Fruit fly (Drosophila melanogaster) whole organism, embryonic: Measurements from ENCODE around the gene CG31278.

Source experiments
- Bgb ChIP-seq: fragments of 200-800 bp; sonication (Bioruptor generic); IDR thresholded peaks from 2 replicates; pipeline ENCODE4 v1.3.6; 2022; ENCODE audit warnings: missing biosample characterization, missing genetic modification characterization; ENCODE audit not compliant: partially characterized antibody
- CG10274 ChIP-seq: fragments of 200-800 bp; sonication (Bioruptor generic); optimal IDR thresholded peaks from 3 replicates; lab custom pipeline; 2017; ENCODE audit warnings: missing biosample characterization, mild to moderate bottlenecking, missing genetic modification characterization
- CG10366 ChIP-seq: fragments of 200-800 bp; sonication (Bioruptor generic); IDR thresholded peaks from 2 replicates; pipeline ENCODE4 v1.3.6; 2022; ENCODE audit warnings: missing biosample characterization, missing genetic modification characterization
- CG11504 ChIP-seq: fragments of 200-800 bp; sonication (Bioruptor generic); optimal IDR thresholded peaks from 3 replicates; lab custom pipeline; 2019; ENCODE audit warnings: missing biosample characterization, mild to moderate bottlenecking, missing genetic modification characterization, moderate library complexity
- CG12769 ChIP-seq: fragments of 200-800 bp; sonication (Bioruptor generic); optimal IDR thresholded peaks from 2 replicates; lab custom pipeline; 2019; ENCODE audit warnings: missing biosample characterization, mild to moderate bottlenecking, missing genetic modification characterization, moderate library complexity
- CG17186 ChIP-seq: fragments of 200-800 bp; sonication (Bioruptor generic); optimal IDR thresholded peaks from 3 replicates; lab custom pipeline; 2017; ENCODE audit warnings: missing biosample characterization, missing genetic modification reagents, missing genetic modification characterization
- CG17359 ChIP-seq: fragments of 200-800 bp; sonication (Bioruptor generic); optimal IDR thresholded peaks from 3 replicates; lab custom pipeline; 2018; ENCODE audit warnings: missing biosample characterization, mild to moderate bottlenecking, missing genetic modification characterization, moderate library complexity
- CG1792 ChIP-seq: fragments of 200-800 bp; sonication (Bioruptor generic); optimal IDR thresholded peaks from 2 replicates; lab custom pipeline; 2016; ENCODE audit warnings: missing biosample characterization, missing genetic modification characterization
- CG18599 ChIP-seq: fragments of 200-800 bp; sonication (Bioruptor generic); optimal IDR thresholded peaks from 3 replicates; lab custom pipeline; 2017; ENCODE audit warnings: missing biosample characterization, missing genetic modification characterization, mild to moderate bottlenecking, moderate library complexity, missing genetic modification reagents
- CG18764 ChIP-seq: fragments of 200-800 bp; sonication (Bioruptor generic); optimal IDR thresholded peaks from 3 replicates; lab custom pipeline; 2016; ENCODE audit warnings: missing biosample characterization, missing genetic modification characterization
- CG31365 ChIP-seq: fragments of 200-800 bp; sonication (Bioruptor generic); optimal IDR thresholded peaks from 2 replicates; lab custom pipeline; 2018; ENCODE audit warnings: missing biosample characterization, mild to moderate bottlenecking, missing genetic modification characterization
- CG32767 ChIP-seq: fragments of 200-800 bp; sonication (Bioruptor generic); IDR thresholded peaks from 2 replicates; pipeline ENCODE4 v1.3.6; 2022; ENCODE audit warnings: missing biosample characterization, missing genetic modification characterization
- CG3281 ChIP-seq: fragments of 200-800 bp; sonication (Bioruptor generic); optimal IDR thresholded peaks from 3 replicates; lab custom pipeline; 2017; ENCODE audit warnings: missing biosample characterization, mild to moderate bottlenecking, missing genetic modification characterization
- CG33557 ChIP-seq: fragments of 200-800 bp; sonication (Bioruptor generic); optimal IDR thresholded peaks from 2 replicates; lab custom pipeline; 2019; ENCODE audit warnings: missing biosample characterization, mild to moderate bottlenecking, missing genetic modification characterization, moderate library complexity
- CG42726 ChIP-seq: fragments of 200-800 bp; sonication (Bioruptor generic); IDR thresholded peaks from 2 replicates; pipeline ENCODE4 v1.3.6; 2022; ENCODE audit warnings: missing biosample characterization, missing genetic modification characterization; ENCODE audit not compliant: partially characterized antibody
- CG9727 ChIP-seq: fragments of 200-800 bp; sonication (Bioruptor generic); optimal IDR thresholded peaks from 3 replicates; lab custom pipeline; 2017; ENCODE audit warnings: missing biosample characterization, mild to moderate bottlenecking, missing genetic modification characterization
- Dref ChIP-seq: fragments of 200-800 bp; sonication (Bioruptor generic); IDR thresholded peaks from 2 replicates; pipeline ENCODE4 v1.3.6; 2022; ENCODE audit warnings: missing biosample characterization, missing genetic modification characterization
- Drgx ChIP-seq: fragments of 200-800 bp; sonication (Bioruptor generic); IDR thresholded peaks from 2 replicates; pipeline ENCODE4 v1.3.6; 2022; ENCODE audit warnings: missing biosample characterization, missing genetic modification characterization
- E2f1 ChIP-seq: fragments of 200-800 bp; sonication (Bioruptor generic); IDR thresholded peaks from 2 replicates; pipeline ENCODE4 v1.3.6; 2022; ENCODE audit warnings: missing biosample characterization, missing genetic modification characterization
- Gsc ChIP-seq: fragments of 200-800 bp; sonication (Bioruptor generic); IDR thresholded peaks from 2 replicates; pipeline ENCODE4 v1.3.6; 2022; ENCODE audit warnings: missing biosample characterization, missing genetic modification characterization
- HLH3B ChIP-seq: fragments of 200-800 bp; sonication (Bioruptor generic); IDR thresholded peaks from 2 replicates; pipeline ENCODE4 v1.3.6; 2022; ENCODE audit warnings: missing biosample characterization, missing genetic modification characterization
- Hr51 ChIP-seq, 2 experiments: fragments of 200-800 bp; sonication (Bioruptor generic); optimal IDR thresholded peaks; 2 replicates in 1 of 2; 3 replicates in 1 of 2; lab custom pipeline; 2016 to 2018; ENCODE audit warnings: missing biosample characterization in 2 of 2, missing genetic modification characterization in 2 of 2, mild to moderate bottlenecking in 1 of 2, moderate library complexity in 1 of 2
- Hsf ChIP-seq: fragments of 200-800 bp; sonication (Bioruptor generic); optimal IDR thresholded peaks from 3 replicates; lab custom pipeline; 2016; ENCODE audit warnings: missing biosample characterization, missing genetic modification characterization
- Med ChIP-seq: fragments of 200-800 bp; sonication (Bioruptor generic); peaks from one replicate; lab custom pipeline; 2016; ENCODE audit warnings: missing biosample characterization, missing genetic modification characterization, mild to moderate bottlenecking, inconsistent platforms, moderate library complexity
- Meics ChIP-seq: fragments of 200-800 bp; sonication (Bioruptor generic); optimal IDR thresholded peaks from 2 replicates; lab custom pipeline; 2017; ENCODE audit warnings: missing biosample characterization, mild to moderate bottlenecking, missing genetic modification characterization
- Mrtf ChIP-seq: fragments of 200-800 bp; sonication (Bioruptor generic); IDR thresholded peaks from 3 replicates; pipeline ENCODE4 v1.3.6; 2022; ENCODE audit warnings: missing biosample characterization, missing genetic modification characterization
- NC2β ChIP-seq: fragments of 200-800 bp; sonication (Bioruptor generic); optimal IDR thresholded peaks from 2 replicates; lab custom pipeline; 2016; ENCODE audit warnings: missing biosample characterization, missing genetic modification characterization
- NfI ChIP-seq: fragments of 200-800 bp; sonication (Bioruptor generic); optimal IDR thresholded peaks from 3 replicates; lab custom pipeline; 2018; ENCODE audit warnings: missing biosample characterization, mild to moderate bottlenecking, missing genetic modification characterization, moderate library complexity
- Ssrp ChIP-seq: fragments of 200-800 bp; sonication (Bioruptor generic); optimal IDR thresholded peaks from 2 replicates; lab custom pipeline; 2018; ENCODE audit warnings: missing biosample characterization, mild to moderate bottlenecking, missing genetic modification characterization, moderate library complexity
- Xrp1 ChIP-seq: fragments of 200-800 bp; sonication (Bioruptor generic); IDR thresholded peaks from 2 replicates; pipeline ENCODE4 v1.3.6; 2022; ENCODE audit warnings: missing biosample characterization, missing genetic modification characterization
- YL-1 ChIP-seq: fragments of 200-800 bp; sonication (Bioruptor generic); optimal IDR thresholded peaks from 3 replicates; lab custom pipeline; 2017; ENCODE audit warnings: missing biosample characterization, mild to moderate bottlenecking, missing genetic modification characterization
- abd-A ChIP-seq: fragments of 200-800 bp; sonication (Bioruptor generic); optimal IDR thresholded peaks from 3 replicates; lab custom pipeline; 2019; ENCODE audit warnings: missing biosample characterization, mild to moderate bottlenecking, missing genetic modification characterization, moderate library complexity
- bigmax ChIP-seq: fragments of 200-800 bp; sonication (Bioruptor generic); optimal IDR thresholded peaks from 2 replicates; lab custom pipeline; 2018; ENCODE audit warnings: missing biosample characterization, mild to moderate bottlenecking, missing genetic modification characterization
- corto ChIP-seq: fragments of 200-800 bp; sonication (Bioruptor generic); optimal IDR thresholded peaks from 2 replicates; lab custom pipeline; 2016; ENCODE audit warnings: missing biosample characterization, mild to moderate bottlenecking, missing genetic modification characterization, moderate library complexity
- crol ChIP-seq: fragments of 200-800 bp; sonication (Bioruptor generic); IDR thresholded peaks from 2 replicates; pipeline ENCODE4 v1.3.6; 2022; ENCODE audit warnings: missing biosample characterization, missing genetic modification characterization
- dysf ChIP-seq: fragments of 200-800 bp; sonication (Bioruptor generic); IDR thresholded peaks from 3 replicates; pipeline ENCODE4 v1.3.6; 2022; ENCODE audit warnings: missing biosample characterization, missing genetic modification characterization
- exex ChIP-seq: fragments of 200-800 bp; sonication (Bioruptor generic); optimal IDR thresholded peaks from 4 replicates; lab custom pipeline; 2018; ENCODE audit warnings: missing biosample characterization, mild to moderate bottlenecking, missing genetic modification characterization, moderate library complexity
- eyg ChIP-seq: fragments of 200-800 bp; sonication (Bioruptor generic); optimal IDR thresholded peaks from 3 replicates; lab custom pipeline; 2016; ENCODE audit warnings: missing biosample characterization, missing genetic modification characterization
- gt ChIP-seq: fragments of 200-800 bp; sonication (Bioruptor generic); IDR thresholded peaks from 2 replicates; pipeline ENCODE4 v1.3.6; 2022; ENCODE audit warnings: missing biosample characterization, missing genetic modification characterization
- ind ChIP-seq: fragments of 200-800 bp; sonication (Bioruptor generic); optimal IDR thresholded peaks from 3 replicates; lab custom pipeline; 2016; ENCODE audit warnings: missing biosample characterization, missing genetic modification characterization
- ken ChIP-seq: fragments of 200-800 bp; sonication (Bioruptor generic); IDR thresholded peaks from 3 replicates; pipeline ENCODE4 v1.3.6; 2022; ENCODE audit warnings: missing biosample characterization, missing genetic modification characterization
- lab ChIP-seq: fragments of 200-800 bp; sonication (Bioruptor generic); optimal IDR thresholded peaks from 3 replicates; lab custom pipeline; 2017; ENCODE audit warnings: missing biosample characterization, missing genetic modification characterization, mild to moderate bottlenecking, moderate library complexity, missing genetic modification reagents
- lilli ChIP-seq: fragments of 200-800 bp; sonication (Bioruptor generic); optimal IDR thresholded peaks from 3 replicates; lab custom pipeline; 2016; ENCODE audit warnings: missing biosample characterization, missing genetic modification characterization
- mam ChIP-seq: fragments of 200-800 bp; sonication (Bioruptor generic); optimal IDR thresholded peaks from 3 replicates; lab custom pipeline; 2016; ENCODE audit warnings: missing biosample characterization, missing genetic modification characterization
- odd ChIP-seq: fragments of 200-800 bp; sonication (Bioruptor generic); optimal IDR thresholded peaks from 2 replicates; lab custom pipeline; 2017; ENCODE audit warnings: missing biosample characterization, mild to moderate bottlenecking, missing genetic modification characterization
- pum ChIP-seq: fragments of 200-800 bp; sonication (Bioruptor generic); optimal IDR thresholded peaks from 2 replicates; lab custom pipeline; 2016; ENCODE audit warnings: missing biosample characterization, missing genetic modification characterization
- ranshi ChIP-seq: fragments of 200-800 bp; sonication (Bioruptor generic); IDR thresholded peaks from 2 replicates; pipeline ENCODE4 v1.3.6; 2022; ENCODE audit warnings: missing biosample characterization, missing genetic modification characterization
- sd ChIP-seq: fragments of 200-800 bp; sonication (Bioruptor generic); optimal IDR thresholded peaks from 3 replicates; lab custom pipeline; 2018; ENCODE audit warnings: missing biosample characterization, mild to moderate bottlenecking, missing genetic modification characterization, moderate library complexity
- stc ChIP-seq: fragments of 200-800 bp; sonication (Bioruptor generic); IDR thresholded peaks from 2 replicates; pipeline ENCODE4 v1.3.6; 2022; ENCODE audit warnings: missing biosample characterization, missing genetic modification characterization
- trh ChIP-seq: fragments of 200-800 bp; sonication (Bioruptor generic); optimal IDR thresholded peaks from 2 replicates; lab custom pipeline; 2016; ENCODE audit warnings: missing biosample characterization, missing genetic modification characterization
- zfh2 ChIP-seq: fragments of 200-800 bp; sonication (Bioruptor generic); optimal IDR thresholded peaks from 2 replicates; lab custom pipeline; 2016; ENCODE audit warnings: missing biosample characterization, missing genetic modification characterization

CG31278 gene

dm6 chr3R:10747650-10748049, 39.5 kb upstream of the CG31278 start (continued):
- no peak for TF ChIP-seq Ssrp (tag; lab: Kevin White, UChicago)
- TF ChIP-seq stc (GFP tag; lab: Robert Waterston, UW): 0 out of 2 replicates have a peak, but pooled peaks have one; percentile 13
- TF ChIP-seq pum (GFP tag; lab: Kevin White, UChicago): no peak
- TF ChIP-seq YL-1 (GFP tag; lab: Kevin White, UChicago): no peak
- TF ChIP-seq crol (GFP tag; lab: Robert Waterston, UW): no peak
- TF ChIP-seq CG3281: peak; percentile 25
- TF ChIP-seq CG11504 (tag; lab: Kevin White, UChicago): peak; percentile 35
- no peak for TF ChIP-seq Hr51 (GFP tag; optimal IDR thresholded peaks at IDR 0.05; lab: Kevin White, UChicago)
- no peak for TF ChIP-seq trh (GFP tag; lab: Kevin White, UChicago)
- TF ChIP-seq CG31365 (tag; lab: Kevin White, UChicago): no peak
- no peak for TF ChIP-seq CG18764 (GFP tag; lab: Kevin White, UChicago)
- 0 out of 3 replicates have a peak, but pooled peaks have one; percentile 35 for TF ChIP-seq dysf
- peak; percentile 30; the same call in 1 of the 2 replicates for TF ChIP-seq ranshi
- peak; percentile 55 for TF ChIP-seq lab (GFP tag; lab: Kevin White, UChicago)
- no peak for TF ChIP-seq corto
- TF ChIP-seq CG17186 (GFP tag; lab: Kevin White, UChicago): no peak
- no peak for TF ChIP-seq CG1792 (GFP tag; lab: Kevin White, UChicago)
- no peak for TF ChIP-seq CG10366
- TF ChIP-seq CG10274 (GFP tag; lab: Kevin White, UChicago): no peak
- no peak for TF ChIP-seq odd (GFP tag; lab: Kevin White, UChicago)
- TF ChIP-seq Drgx (GFP tag; lab: Robert Waterston, UW): no peak
- 0 out of 2 replicates have a peak, but pooled peaks have one; percentile 14 for TF ChIP-seq CG32767 (GFP tag; lab: Robert Waterston, UW)
- TF ChIP-seq ken (GFP tag; lab: Robert Waterston, UW): no peak
- no peak for TF ChIP-seq NC2β (GFP tag; lab: Kevin White, UChicago)
- no peak for TF ChIP-seq abd-A (tag; lab: Kevin White, UChicago)
- no peak for TF ChIP-seq CG9727
- no peak for TF ChIP-seq gt (GFP tag; lab: Robert Waterston, UW)
- no peak for TF ChIP-seq exex (tag; lab: Kevin White, UChicago)
- no peak for TF ChIP-seq NfI
- TF ChIP-seq ind: no peak
- no peak for TF ChIP-seq CG42726 (GFP tag; lab: Robert Waterston, UW)
- TF ChIP-seq Dref (GFP tag; lab: Robert Waterston, UW): no peak
- TF ChIP-seq Hsf (GFP tag; lab: Kevin White, UChicago): no peak
- no peak for TF ChIP-seq eyg (GFP tag; lab: Kevin White, UChicago)
- peak; percentile 23 for TF ChIP-seq Meics (GFP tag; lab: Kevin White, UChicago)
- no peak for TF ChIP-seq Med
- peak; percentile 13 for TF ChIP-seq lilli
- no peak for TF ChIP-seq CG17359 (tag; lab: Kevin White, UChicago)
- no peak for TF ChIP-seq Xrp1 (GFP tag; lab: Robert Waterston, UW)
- TF ChIP-seq Bgb (GFP tag; lab: Robert Waterston, UW): no peak
- TF ChIP-seq CG18599 (GFP tag; lab: Kevin White, UChicago): peak; percentile 48
- TF ChIP-seq sd (tag; lab: Kevin White, UChicago): no peak
- peak; percentile 19 for TF ChIP-seq mam (GFP tag; lab: Kevin White, UChicago)
- no peak for TF ChIP-seq zfh2 (GFP tag; lab: Kevin White, UChicago)
- TF ChIP-seq CG12769 (tag; lab: Kevin White, UChicago): no peak
- TF ChIP-seq Mrtf (GFP tag; lab: Robert Waterston, UW): 0 out of 3 replicates have a peak, but pooled peaks have one; percentile 12
- no peak for TF ChIP-seq CG33557 (GFP tag; lab: Kevin White, UChicago)
- TF ChIP-seq HLH3B (GFP tag; lab: Robert Waterston, UW): no peak
- TF ChIP-seq E2f1 (GFP tag; lab: Robert Waterston, UW): 0 out of 2 replicates have a peak, but pooled peaks have one; percentile 30
- TF ChIP-seq Gsc (GFP tag; lab: Robert Waterston, UW): no peak
- TF ChIP-seq bigmax (GFP tag; lab: Kevin White, UChicago): no peak
